Worm (Caenorhabditis elegans): ENCODE data around the gene mlt-11.

mlt-11 gene

DNA sequence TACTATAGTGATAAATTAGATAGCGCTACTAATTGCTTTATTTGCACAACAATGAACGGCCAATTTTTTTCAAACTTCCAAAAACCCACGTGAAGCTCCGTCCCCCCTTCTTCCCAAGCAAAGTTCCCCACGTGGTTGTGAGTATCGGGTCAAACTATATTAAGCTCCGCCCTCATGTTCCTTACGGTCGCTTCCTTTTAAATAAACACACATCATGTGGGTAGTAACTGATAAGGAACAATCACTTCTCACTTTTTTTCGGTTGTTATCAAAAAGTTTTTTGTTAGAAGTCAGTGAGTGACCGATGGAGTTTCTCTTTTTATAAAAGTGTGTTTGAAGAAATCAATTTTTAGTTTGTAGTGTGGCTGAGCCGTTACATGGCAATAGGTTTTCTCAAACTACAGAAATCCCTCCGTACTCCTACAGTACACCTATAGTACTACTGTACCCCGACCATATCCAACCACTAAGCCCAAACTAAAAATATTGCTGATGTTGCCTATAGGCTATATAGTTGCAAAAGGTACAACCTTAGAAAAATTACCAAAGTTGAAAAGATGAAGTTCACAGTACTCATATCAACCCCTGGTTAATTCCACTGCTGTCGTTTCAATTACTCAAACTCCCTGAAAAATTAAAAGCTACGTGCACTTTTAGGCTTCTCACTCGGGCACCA lies 45.5 kb downstream of the mlt-11 start:
- no peak for TF ChIP-seq lin-13 (tag; optimal IDR thresholded peaks at IDR 0.05)
- no peak for TF ChIP-seq snpc-4 (tag; optimal IDR thresholded peaks at IDR 0.05)
- TF ChIP-seq unc-120 (tag; optimal IDR thresholded peaks at IDR 0.05; ENCODE audit: poor library complexity, severe bottlenecking) = no peak
- no peak for TF ChIP-seq tbx-8 (GFP tag; optimal IDR thresholded peaks at IDR 0.05)
- TF ChIP-seq nhr-2 (tag; optimal IDR thresholded peaks at IDR 0.05) = no peak
- TF ChIP-seq mab-5 (tag; optimal IDR thresholded peaks at IDR 0.05) = no peak
- no peak for TF ChIP-seq ztf-11 (tag; optimal IDR thresholded peaks at IDR 0.05)
- TF ChIP-seq sptf-1 (tag; optimal IDR thresholded peaks at IDR 0.05) = no peak
- no peak for TF ChIP-seq unc-62 (GFP tag; optimal IDR thresholded peaks at IDR 0.05)
- no peak for TF ChIP-seq elt-1 (tag; optimal IDR thresholded peaks at IDR 0.05; ENCODE audit: borderline replicate concordance, insufficient read depth)
- TF ChIP-seq ceh-39 (tag; optimal IDR thresholded peaks at IDR 0.05) = no peak
- no peak for TF ChIP-seq ceh-83 (GFP tag; optimal IDR thresholded peaks at IDR 0.05)
- TF ChIP-seq ham-2 (GFP tag; optimal IDR thresholded peaks at IDR 0.05) = no peak
- no peak for TF ChIP-seq M03D4.4 (tag; optimal IDR thresholded peaks at IDR 0.05)
- TF ChIP-seq mls-2 (tag; optimal IDR thresholded peaks at IDR 0.05) = no peak
- no peak for TF ChIP-seq drap-1 (GFP tag; optimal IDR thresholded peaks at IDR 0.05)

DNA sequence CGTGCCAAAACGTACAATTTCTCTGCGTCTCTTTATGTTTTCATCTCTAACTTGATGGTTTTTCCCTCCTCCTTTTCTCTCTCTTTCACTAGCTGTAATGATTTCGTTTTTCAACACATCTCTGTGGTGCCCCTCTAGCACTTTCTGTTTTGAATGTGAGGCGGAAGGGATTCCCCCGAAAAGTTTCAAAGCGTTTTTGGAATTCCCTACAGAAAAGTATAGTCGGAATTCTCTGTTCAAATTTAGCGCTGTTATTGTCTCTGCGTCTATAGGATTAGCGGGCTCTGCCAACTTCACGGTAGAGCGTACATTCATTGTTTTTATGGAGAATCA lies 46.0 kb downstream of the mlt-11 start:
- TF ChIP-seq pha-4 (tag; optimal IDR thresholded peaks at IDR 0.05) (peak; percentile 26), ces-1 (GFP tag; optimal IDR thresholded peaks at IDR 0.05) (peak; percentile 65), hlh-1 (tag; optimal IDR thresholded peaks at IDR 0.05) (peak; percentile 8), nhr-28 (tag; optimal IDR thresholded peaks at IDR 0.05) (no peak), ham-2 (GFP tag; optimal IDR thresholded peaks at IDR 0.05) (peak; percentile 13), ztf-11 (tag; optimal IDR thresholded peaks at IDR 0.05) (no peak), ceh-43 (GFP tag; optimal IDR thresholded peaks at IDR 0.05) (no peak), unc-62 (GFP tag; optimal IDR thresholded peaks at IDR 0.05) (peak; percentile 52), bed-3 (GFP tag; optimal IDR thresholded peaks at IDR 0.05) (no peak), unc-39 (tag; optimal IDR thresholded peaks at IDR 0.05) (no peak), drap-1 (GFP tag; optimal IDR thresholded peaks at IDR 0.05) (peak; percentile 16), nhr-76 (tag; optimal IDR thresholded peaks at IDR 0.05) (no peak), zip-8 (tag; optimal IDR thresholded peaks at IDR 0.05) (no peak), unc-120 (tag; optimal IDR thresholded peaks at IDR 0.05; ENCODE audit: poor library complexity, severe bottlenecking) (peak; percentile 42), nhr-237 (tag; optimal IDR thresholded peaks at IDR 0.05) (no peak)

DNA sequence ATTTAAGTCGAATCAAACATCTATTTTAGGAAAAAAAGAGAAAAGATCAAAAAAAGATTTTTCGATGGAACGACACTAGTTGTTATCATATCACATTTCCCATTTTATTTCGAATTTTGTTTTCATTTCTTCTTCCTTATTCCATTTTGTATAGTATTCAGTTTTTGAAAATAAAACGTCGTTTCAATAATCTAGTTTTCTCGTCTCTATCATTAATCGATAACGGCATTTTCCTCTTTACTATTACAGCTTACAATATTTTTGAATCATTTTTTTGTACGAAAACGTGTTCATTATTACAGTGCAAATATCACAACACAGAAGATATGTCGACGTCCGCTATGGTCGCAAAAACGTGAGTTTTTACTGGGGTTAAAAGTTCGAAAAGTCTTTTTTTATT lies 46.6 kb downstream of the mlt-11 start, which contains the start of gene Y44A6C.1:
Y44A6C.1 (plus strand) TSS at position 301 of the 400 bp plus-strand sequence.
- no peak for TF ChIP-seq elt-3 (tag; optimal IDR thresholded peaks at IDR 0.05)
- no peak for TF ChIP-seq mls-2 (tag; optimal IDR thresholded peaks at IDR 0.05)
- TF ChIP-seq lsy-2 (tag; optimal IDR thresholded peaks at IDR 0.05) = no peak
- no peak for TF ChIP-seq nhr-76 (tag; optimal IDR thresholded peaks at IDR 0.05)
- TF ChIP-seq unc-62 (GFP tag; optimal IDR thresholded peaks at IDR 0.05) = no peak
- TF ChIP-seq nhr-2 (tag; optimal IDR thresholded peaks at IDR 0.05) = no peak
- TF ChIP-seq tbx-8 (GFP tag; optimal IDR thresholded peaks at IDR 0.05) = no peak
- TF ChIP-seq unc-120 (tag; optimal IDR thresholded peaks at IDR 0.05; ENCODE audit: poor library complexity, severe bottlenecking) = no peak

DNA sequence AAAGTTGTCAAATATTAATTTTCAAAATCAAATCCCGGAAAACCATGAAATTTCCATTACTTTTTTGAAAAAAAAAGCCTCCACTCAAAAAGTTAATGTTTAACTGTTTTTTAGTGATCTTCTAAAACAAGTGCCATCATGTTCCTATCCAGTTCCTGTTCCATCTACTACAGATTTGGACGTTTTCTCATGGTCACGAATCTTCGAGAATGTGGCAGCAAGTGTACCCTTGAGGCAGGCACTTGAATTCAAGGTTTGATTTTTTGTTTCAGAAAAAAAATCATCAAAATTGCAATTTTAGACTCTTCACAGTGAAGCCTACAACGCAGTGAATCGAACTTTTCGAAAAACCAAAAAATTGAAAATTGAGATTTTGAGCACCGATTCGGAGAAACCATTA lies 47.5 kb downstream of the mlt-11 start:
- TF ChIP-seq nhr-28 (tag; optimal IDR thresholded peaks at IDR 0.05) (no peak), mab-5 (tag; optimal IDR thresholded peaks at IDR 0.05) (no peak), snpc-4 (tag; optimal IDR thresholded peaks at IDR 0.05) (no peak), ztf-11 (tag; optimal IDR thresholded peaks at IDR 0.05) (no peak), nhr-12 (tag; optimal IDR thresholded peaks at IDR 0.05) (no peak), ceh-39 (tag; optimal IDR thresholded peaks at IDR 0.05) (no peak), flh-1 (GFP tag; optimal IDR thresholded peaks at IDR 0.05) (no peak), unc-62 (GFP tag; optimal IDR thresholded peaks at IDR 0.05) (no peak), bed-3 (GFP tag; optimal IDR thresholded peaks at IDR 0.05) (no peak), mls-2 (tag; optimal IDR thresholded peaks at IDR 0.05) (no peak), cnd-1 (tag; optimal IDR thresholded peaks at IDR 0.05) (no peak), sptf-1 (tag; optimal IDR thresholded peaks at IDR 0.05) (no peak), drap-1 (GFP tag; optimal IDR thresholded peaks at IDR 0.05) (no peak), M03D4.4 (tag; optimal IDR thresholded peaks at IDR 0.05) (no peak), hlh-1 (tag; optimal IDR thresholded peaks at IDR 0.05) (no peak)

DNA sequence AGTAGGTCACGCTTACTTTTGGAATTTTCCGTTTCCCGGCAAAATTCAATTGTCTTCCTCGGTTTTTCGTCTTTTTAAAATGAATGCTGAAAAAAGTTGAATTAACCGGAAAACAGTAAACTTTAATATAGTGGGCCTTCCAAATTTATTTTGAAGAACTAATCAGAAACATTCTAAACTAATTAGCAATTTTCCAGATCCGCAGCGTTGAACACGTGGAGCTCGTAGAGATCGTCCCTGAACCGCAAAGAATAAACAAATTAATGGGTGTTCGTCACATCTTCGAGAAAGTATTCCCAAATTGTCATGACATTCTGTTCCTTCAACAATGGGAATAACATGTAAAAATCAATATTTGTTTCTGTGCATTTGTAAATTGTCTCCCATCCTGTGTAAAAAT lies 49.3 kb downstream of the mlt-11 start:
- TF ChIP-seq nhr-12 (tag; optimal IDR thresholded peaks at IDR 0.05) (no peak), sptf-1 (tag; optimal IDR thresholded peaks at IDR 0.05) (no peak), ceh-43 (GFP tag; optimal IDR thresholded peaks at IDR 0.05) (no peak), M03D4.4 (tag; optimal IDR thresholded peaks at IDR 0.05) (no peak), blmp-1 (tag; optimal IDR thresholded peaks at IDR 0.05) (no peak), zip-8 (tag; optimal IDR thresholded peaks at IDR 0.05) (no peak), ceh-83 (GFP tag; optimal IDR thresholded peaks at IDR 0.05) (no peak), elt-1 (tag; optimal IDR thresholded peaks at IDR 0.05; ENCODE audit: borderline replicate concordance, insufficient read depth) (no peak), bed-3 (GFP tag; optimal IDR thresholded peaks at IDR 0.05) (no peak), ces-1 (GFP tag; optimal IDR thresholded peaks at IDR 0.05) (no peak), sem-2 (GFP tag; optimal IDR thresholded peaks at IDR 0.05) (no peak), lsy-2 (tag; optimal IDR thresholded peaks at IDR 0.05) (no peak), ham-2 (GFP tag; optimal IDR thresholded peaks at IDR 0.05) (no peak), hlh-1 (tag; optimal IDR thresholded peaks at IDR 0.05) (no peak), drap-1 (GFP tag; optimal IDR thresholded peaks at IDR 0.05) (no peak)

Measured in whole organism, mixed stage, embryonic.